Fruit fly (Drosophila melanogaster): Measurements from ENCODE around the gene CG11537.
A peak's percentile ranks its signal among the peaks of the same experiment; 100 is the strongest.

Gene CG11537

dm6 chr3L:3192912-3193311, 49.7 kb upstream of the CG11537 start, which contains the start of gene Hsp83 (continued):
- TF ChIP-seq amos (GFP tag; IDR thresholded peaks at IDR 0.05; ENCODE audit: partially characterized antibody) (peak; percentile 3; the same call in 1 of the 2 replicates), Pdp1 (GFP tag; optimal IDR thresholded peaks at IDR 0.05) (peak; percentile 89), dimm (GFP tag; IDR thresholded peaks at IDR 0.05) (peak; percentile 75), grn (GFP tag; optimal IDR thresholded peaks at IDR 0.05) (peak; percentile 81), CG2712 (tag; optimal IDR thresholded peaks at IDR 0.05) (peak; percentile 87), sens (GFP tag) (peak; percentile 97), kni (GFP tag; optimal IDR thresholded peaks at IDR 0.05) (peak; percentile 99), unc-4 (GFP tag; IDR thresholded peaks at IDR 0.05; ENCODE audit: partially characterized antibody) (peak; percentile 0; the same call in 1 of the 2 replicates), otp (GFP tag; IDR thresholded peaks at IDR 0.05) (peak; percentile 98), ATbp (GFP tag; optimal IDR thresholded peaks at IDR 0.05) (peak; percentile 97), CG3838 (GFP tag; optimal IDR thresholded peaks at IDR 0.05) (peak; percentile 52), Nf-YC (tag; optimal IDR thresholded peaks at IDR 0.05) (peak; percentile 86), Xrp1 (GFP tag; IDR thresholded peaks at IDR 0.05) (peak; percentile 71), dmrt99B (tag; optimal IDR thresholded peaks at IDR 0.05) (peak; percentile 88), CG15479 (GFP tag; optimal IDR thresholded peaks at IDR 0.05) (peak; percentile 53), CG2202 (tag; optimal IDR thresholded peaks at IDR 0.05) (peak; percentile 94), CG2875 (GFP tag; optimal IDR thresholded peaks at IDR 0.05) (peak; percentile 97), CG7786 (GFP tag; optimal IDR thresholded peaks at IDR 0.05) (peak; percentile 89), CG17568 (GFP tag; optimal IDR thresholded peaks at IDR 0.05) (peak; percentile 99), Eip74EF (GFP tag; optimal IDR thresholded peaks at IDR 0.05) (peak in 1 of 2 experiments; percentile 88), CG14710 (tag; optimal IDR thresholded peaks at IDR 0.05) (peak; percentile 83), CG8290 (GFP tag; optimal IDR thresholded peaks at IDR 0.05) (peak; percentile 91), CG8290 (tag; optimal IDR thresholded peaks at IDR 0.05) (peak; percentile 97), lbe (GFP tag; optimal IDR thresholded peaks at IDR 0.05) (peak; percentile 95), CG3847 (GFP tag; IDR thresholded peaks at IDR 0.05) (peak; percentile 88), Bgb (GFP tag; IDR thresholded peaks at IDR 0.05; ENCODE audit: partially characterized antibody) (peak; percentile 36; the same call in 1 of the 2 replicates), CG13424 (tag; optimal IDR thresholded peaks at IDR 0.05) (peak; percentile 72), CG1602 (GFP tag; optimal IDR thresholded peaks at IDR 0.05) (peak; percentile 52), CG33557 (GFP tag; optimal IDR thresholded peaks at IDR 0.05) (peak; percentile 95), CG7372 (GFP tag; IDR thresholded peaks at IDR 0.05) (peak; percentile 85), E2f1 (GFP tag; IDR thresholded peaks at IDR 0.05) (peak; percentile 87), salm (tag; optimal IDR thresholded peaks at IDR 0.05) (peak; percentile 89), BtbVII (GFP tag; optimal IDR thresholded peaks at IDR 0.05) (peak; percentile 99), ash1 (GFP tag; optimal IDR thresholded peaks at IDR 0.05) (peak; percentile 99), CG10366 (GFP tag; IDR thresholded peaks at IDR 0.05) (peak; percentile 85), chn (GFP tag; optimal IDR thresholded peaks at IDR 0.05) (peak; percentile 79), dpn (GFP tag; optimal IDR thresholded peaks at IDR 0.05) (peak; percentile 85 to 94), CG12299 (tag; optimal IDR thresholded peaks at IDR 0.05) (peak; percentile 98), abd-A (tag; optimal IDR thresholded peaks at IDR 0.05) (no peak), luna (GFP tag; optimal IDR thresholded peaks at IDR 0.05) (peak; percentile 91), Side (GFP tag; optimal IDR thresholded peaks at IDR 0.05) (peak; percentile 98), C15 (GFP tag; IDR thresholded peaks at IDR 0.05) (peak; percentile 80; the same call in 2 of the 3 replicates), lov (optimal IDR thresholded peaks at IDR 0.05) (no peak), lov (GFP tag; IDR thresholded peaks at IDR 0.05) (peak; percentile 98), Meics (GFP tag; optimal IDR thresholded peaks at IDR 0.05) (peak; percentile 99), Hand (GFP tag; optimal IDR thresholded peaks at IDR 0.05) (peak; percentile 99), Atf6 (GFP tag; IDR thresholded peaks at IDR 0.05) (peak; percentile 95), gfzf (GFP tag; optimal IDR thresholded peaks at IDR 0.05) (peak; percentile 23), CG2116 (GFP tag; optimal IDR thresholded peaks at IDR 0.05) (peak; percentile 89), CoRest (tag; optimal IDR thresholded peaks at IDR 0.05) (peak; percentile 61)

Measured in whole organism, embryonic.